Worm (Caenorhabditis elegans): Measurements from ENCODE around the gene srh-104.

DNA sequence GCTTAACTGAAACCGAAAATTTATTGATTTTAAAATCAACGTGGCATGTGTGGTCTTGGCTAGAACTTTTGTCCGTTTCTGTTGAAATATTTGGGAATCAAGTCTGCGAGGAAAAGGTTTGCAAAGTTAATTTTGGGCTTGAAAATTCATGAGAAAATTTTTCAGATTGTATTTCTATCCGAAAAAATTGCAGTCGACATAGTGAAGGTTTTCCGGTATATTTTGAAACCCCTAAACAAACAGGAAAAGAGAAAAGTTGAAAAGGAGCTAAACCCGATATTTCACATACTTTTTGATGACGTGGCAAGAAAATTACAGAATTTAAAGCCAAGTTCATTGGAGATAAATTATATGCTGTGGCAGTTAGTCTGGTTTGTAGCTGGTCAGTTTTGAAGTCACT lies 15.7 kb upstream of the srh-104 start, which contains the start of gene nhr-127:
- TF ChIP-seq hlh-11 (tag; optimal IDR thresholded peaks at IDR 0.05), result no peak
- no peak for TF ChIP-seq dmd-6 (GFP tag; IDR thresholded peaks at IDR 0.05)

All from whole organism, L4 larva.